Fruit fly (Drosophila melanogaster) Kc167 (cell line): ENCODE data around the gene Pex3.

Source experiments
- Myc ChIP-seq: fragments of >200 bp; optimal IDR thresholded peaks from 2 replicates; lab custom pipeline; 2017; ENCODE audit warnings: missing external identifiers
- Sin3A ChIP-seq: fragments of >200 bp; optimal IDR thresholded peaks from 2 replicates; lab custom pipeline; 2018; ENCODE audit warnings: missing external identifiers
- h ChIP-seq: fragments of >200 bp; optimal IDR thresholded peaks from 3 replicates; lab custom pipeline; 2018; ENCODE audit warnings: missing external identifiers
- insv ChIP-seq: fragments of >200 bp; optimal IDR thresholded peaks from 3 replicates; lab custom pipeline; 2018; ENCODE audit warnings: missing external identifiers
- psq ChIP-seq: fragments of >200 bp; optimal IDR thresholded peaks from 2 replicates; lab custom pipeline; 2017; ENCODE audit warnings: missing external identifiers
- ttk ChIP-seq: sonication (Bioruptor generic); optimal IDR thresholded peaks from 2 replicates; lab custom pipeline; 2017; ENCODE audit warnings: missing external identifiers

Pex3 gene

DNA sequence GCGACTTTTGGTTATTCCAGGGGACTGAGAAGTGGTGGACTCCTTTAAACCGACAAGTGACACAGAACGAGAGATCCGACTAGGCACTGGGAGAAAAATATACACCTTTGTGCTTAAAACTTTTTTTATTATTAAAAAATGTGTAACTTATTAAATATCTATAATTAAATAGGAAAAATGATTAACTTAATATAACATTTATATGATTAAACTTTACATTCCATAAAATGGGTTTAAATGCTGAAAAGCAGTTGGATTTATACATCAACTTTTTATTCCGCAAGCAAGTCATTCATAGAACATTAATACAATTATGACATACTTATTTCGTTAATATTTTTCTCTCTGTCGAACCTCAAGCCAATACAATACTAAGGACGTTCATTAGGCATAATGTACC lies 29.9 kb downstream of the Pex3 start:
- TF ChIP-seq insv (lab: Kevin White, UChicago) (no peak), Sin3A (no peak), Myc (lab: Kevin White, UChicago) (no peak), ttk (lab: Kevin White, UChicago) (no peak), psq (lab: Kevin White, UChicago) (no peak), h (lab: Kevin White, UChicago) (no peak)

DNA sequence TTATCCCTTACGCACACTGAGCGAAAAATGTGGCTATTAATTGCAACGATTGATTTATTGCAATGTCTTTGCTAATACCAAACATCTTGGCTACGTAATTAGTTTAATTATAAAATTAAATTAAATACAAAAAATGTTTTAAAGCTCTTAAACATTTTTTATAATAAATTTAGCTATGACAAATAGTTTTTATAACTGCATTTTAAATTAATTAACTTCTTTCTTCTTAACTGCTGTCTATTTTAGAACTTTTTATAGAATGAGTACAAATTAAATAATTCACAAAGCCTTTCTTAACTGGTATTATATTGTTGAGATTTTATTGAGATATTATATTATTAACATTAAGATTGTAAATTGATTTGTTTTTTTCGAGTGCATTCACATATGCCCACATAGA lies 30.7 kb downstream of the Pex3 start:
- TF ChIP-seq Sin3A, result no peak
- TF ChIP-seq ttk (lab: Kevin White, UChicago), result no peak
- TF ChIP-seq Myc (lab: Kevin White, UChicago), result no peak

DNA sequence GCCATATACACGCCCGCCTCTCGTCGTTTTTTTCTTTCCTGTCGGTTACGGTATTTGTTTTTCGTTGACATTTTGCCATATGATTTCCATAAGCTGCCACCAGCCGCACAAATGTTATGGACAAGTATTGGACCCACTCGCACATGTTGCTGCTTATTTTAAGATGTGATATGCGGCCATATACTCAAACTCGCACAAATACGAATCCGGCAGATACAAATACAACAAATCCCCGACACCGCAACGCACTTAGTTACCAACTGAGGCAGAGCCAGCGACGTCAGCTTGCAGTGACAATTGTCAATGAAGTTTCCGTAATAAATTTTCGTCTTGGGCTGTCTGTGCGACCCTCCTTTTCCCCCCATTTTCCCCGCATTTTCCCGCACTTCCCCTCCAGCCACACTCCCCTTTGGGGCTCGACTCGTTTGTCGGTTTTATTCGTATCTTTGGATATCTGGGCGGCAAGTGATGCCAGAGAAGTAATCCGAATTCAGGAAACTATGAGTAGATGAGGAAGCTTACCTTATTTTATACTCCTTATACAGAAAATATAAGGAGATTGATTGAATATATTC lies 32.6 kb downstream of the Pex3 start:
- no peak for TF ChIP-seq insv (lab: Kevin White, UChicago)

DNA sequence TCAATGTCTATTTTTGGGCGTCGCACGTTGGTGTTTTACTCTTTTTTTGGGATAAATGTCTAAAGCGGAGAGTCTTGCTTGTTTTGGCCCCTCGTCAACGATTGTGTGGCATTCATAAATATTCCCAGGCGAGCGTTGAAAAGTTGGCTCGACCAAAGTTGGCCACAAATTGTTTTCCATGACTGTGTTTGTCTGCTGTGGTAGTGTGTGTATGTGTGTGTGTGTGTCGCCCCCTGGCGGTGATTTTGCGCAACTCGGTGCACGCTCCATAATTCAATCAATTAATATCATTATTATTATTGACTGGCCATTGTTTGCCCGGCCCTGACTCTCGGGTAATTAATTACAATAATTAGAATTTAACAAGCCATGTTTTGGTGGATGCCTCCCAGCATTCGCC lies 34.5 kb downstream of the Pex3 start:
- TF ChIP-seq h (lab: Kevin White, UChicago), result no peak
- TF ChIP-seq ttk (lab: Kevin White, UChicago), result no peak
- TF ChIP-seq Myc (lab: Kevin White, UChicago), result no peak
- TF ChIP-seq psq (lab: Kevin White, UChicago), result no peak
- no peak for TF ChIP-seq insv (lab: Kevin White, UChicago)
- TF ChIP-seq Sin3A, result no peak

DNA sequence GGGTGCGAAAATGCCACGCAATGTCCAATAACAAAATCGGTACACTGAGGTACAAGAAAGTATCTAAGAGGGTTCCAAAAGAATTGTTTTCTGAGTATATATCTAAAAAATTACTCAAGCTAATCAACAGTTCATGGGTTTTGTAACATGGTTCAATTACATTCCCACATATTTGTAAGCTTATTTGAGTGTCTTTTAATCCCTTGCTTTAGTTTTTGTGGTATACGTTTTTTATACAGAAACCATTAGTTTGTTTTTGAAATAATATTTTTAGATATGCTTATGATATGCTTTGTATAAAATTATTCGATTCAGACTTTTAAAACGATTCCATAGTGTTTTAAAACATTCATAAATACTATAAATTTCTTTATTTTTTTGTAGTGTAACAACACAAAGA lies 36.7 kb downstream of the Pex3 start:
- TF ChIP-seq ttk (lab: Kevin White, UChicago) (no peak), h (lab: Kevin White, UChicago) (no peak), insv (lab: Kevin White, UChicago) (no peak), Myc (lab: Kevin White, UChicago) (no peak), Sin3A (no peak), psq (lab: Kevin White, UChicago) (no peak)

DNA sequence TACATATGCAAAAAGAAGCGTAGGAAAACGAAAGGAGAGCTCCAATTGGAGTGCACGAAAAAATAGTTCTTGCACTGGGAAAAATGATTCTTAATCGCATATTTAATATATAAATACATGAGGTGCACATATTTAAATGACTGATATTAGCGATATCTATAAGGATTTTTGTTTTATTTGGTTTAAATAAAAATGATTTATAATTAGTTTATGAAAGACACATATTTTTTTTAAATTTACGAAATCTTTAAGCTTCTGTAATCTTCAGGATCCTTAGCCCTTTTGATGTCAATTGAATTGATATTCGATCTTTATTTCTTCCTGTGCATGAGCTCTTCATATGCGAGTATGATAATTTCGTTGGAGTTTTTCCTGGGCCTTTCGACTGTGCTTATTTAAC lies 43.6 kb downstream of the Pex3 start:
- no peak for TF ChIP-seq psq (lab: Kevin White, UChicago)
- TF ChIP-seq Myc (lab: Kevin White, UChicago), result no peak
- TF ChIP-seq ttk (lab: Kevin White, UChicago), result no peak
- TF ChIP-seq insv (lab: Kevin White, UChicago), result no peak
- TF ChIP-seq Sin3A, result no peak
- TF ChIP-seq h (lab: Kevin White, UChicago), result no peak

DNA sequence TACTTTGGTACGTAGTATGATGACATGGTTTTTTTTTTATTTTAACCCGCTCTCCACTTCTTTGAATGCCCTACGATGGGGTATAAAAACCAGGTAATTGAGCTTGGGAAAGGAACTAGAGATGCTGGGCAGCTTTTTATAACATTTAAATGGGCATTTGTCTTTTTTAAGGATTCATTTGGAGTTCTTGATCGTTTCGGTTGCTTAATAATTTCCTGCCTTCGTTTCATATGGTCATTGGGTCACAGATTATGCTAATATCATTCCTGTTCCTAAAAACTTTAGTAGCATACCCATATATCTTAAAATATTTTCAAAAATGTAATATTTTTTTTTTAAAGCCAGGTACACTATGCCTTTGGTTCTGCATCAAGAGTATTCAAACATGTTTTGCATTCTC lies 44.6 kb downstream of the Pex3 start:
- TF ChIP-seq Sin3A, result no peak
- TF ChIP-seq h (lab: Kevin White, UChicago), result no peak
- no peak for TF ChIP-seq Myc (lab: Kevin White, UChicago)
- TF ChIP-seq psq (lab: Kevin White, UChicago), result no peak
- no peak for TF ChIP-seq insv (lab: Kevin White, UChicago)
- TF ChIP-seq ttk (lab: Kevin White, UChicago), result no peak

DNA sequence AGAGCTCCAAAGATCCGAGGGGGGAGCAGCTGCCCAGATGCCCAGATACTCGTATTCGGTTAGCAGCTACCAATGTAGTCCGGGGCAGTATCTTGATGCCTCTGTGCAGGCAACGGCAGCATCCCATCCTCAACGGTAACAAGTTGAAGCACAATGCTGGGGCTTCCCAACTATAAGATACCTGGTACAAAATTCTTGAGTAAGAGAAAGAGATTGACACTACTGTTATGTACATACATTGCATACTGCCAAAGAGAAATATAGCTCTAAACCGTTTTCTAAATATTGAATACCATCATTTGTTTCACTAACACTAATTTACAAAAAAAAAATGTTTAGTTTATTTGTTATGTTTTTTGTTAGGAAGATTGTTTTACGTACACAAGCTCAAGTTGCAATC lies 45.6 kb downstream of the Pex3 start:
- no peak for TF ChIP-seq insv (lab: Kevin White, UChicago)
- TF ChIP-seq ttk (lab: Kevin White, UChicago), result no peak

DNA sequence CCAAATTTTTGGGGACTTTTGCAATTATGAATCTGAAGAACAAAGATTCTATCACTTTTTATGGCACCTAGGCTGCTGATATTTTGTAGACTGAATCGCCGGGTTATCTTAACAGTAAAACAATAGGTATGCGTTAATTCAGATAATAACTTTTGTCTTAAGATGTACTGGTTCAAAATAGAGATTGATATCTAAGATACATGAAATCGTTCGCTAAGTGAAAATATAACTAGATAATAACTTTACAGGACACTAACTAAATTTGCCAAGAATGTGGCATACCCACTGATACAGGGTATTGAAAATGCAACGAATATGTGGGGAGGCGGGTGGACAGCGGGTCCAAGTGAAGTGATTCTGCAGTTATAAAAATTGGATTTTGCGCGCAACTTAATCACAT lies 48.0 kb downstream of the Pex3 start:
- TF ChIP-seq insv (lab: Kevin White, UChicago) (no peak), Sin3A (no peak), psq (lab: Kevin White, UChicago) (no peak), Myc (lab: Kevin White, UChicago) (no peak), h (lab: Kevin White, UChicago) (no peak), ttk (lab: Kevin White, UChicago) (no peak)

DNA sequence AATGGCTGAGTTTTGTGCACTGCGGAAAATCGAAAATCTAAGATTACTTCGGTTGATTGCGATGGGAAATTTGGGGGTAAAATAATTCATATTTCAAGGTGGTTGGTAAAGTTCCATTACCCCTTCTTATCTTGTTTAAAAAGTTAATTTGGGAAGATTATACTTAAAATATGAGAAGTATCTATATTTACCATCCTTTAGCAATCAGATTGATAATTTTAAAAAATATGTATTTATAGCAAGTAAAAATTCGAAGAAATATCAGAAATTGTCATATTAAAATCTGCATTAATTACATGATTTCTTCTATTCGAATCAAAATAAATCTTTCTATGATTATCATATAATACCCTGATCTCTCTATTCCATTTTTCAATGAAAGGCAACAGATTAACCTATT lies 51.4 kb downstream of the Pex3 start:
- TF ChIP-seq Sin3A (no peak), h (lab: Kevin White, UChicago) (no peak), ttk (lab: Kevin White, UChicago) (no peak), psq (lab: Kevin White, UChicago) (no peak), Myc (lab: Kevin White, UChicago) (no peak), insv (lab: Kevin White, UChicago) (no peak)
